Worm (Caenorhabditis elegans) whole organism, L4 larva: Measurements from ENCODE around the gene F09E10.5.

Experiments used
- D1046.2 ChIP-seq: fragments of 200-800 bp; sonication (Bioruptor generic); IDR thresholded peaks from 2 replicates; pipeline ENCODE4 v1.3.6; 2022; ENCODE audit warnings: missing genetic modification characterization, missing compliant biosample characterization
- ZK546.5 ChIP-seq, 2 experiments: sonication (generic microtip); optimal IDR thresholded peaks; 2 replicates each; lab custom pipeline; 2017; ENCODE audit warnings: missing biosample characterization in 2 of 2, missing genetic modification characterization in 2 of 2
- aha-1 ChIP-seq: fragments of 150-350 bp; peaks from one replicate; lab custom pipeline; 2014; ENCODE audit warnings: missing biosample characterization, missing genetic modification characterization
- ama-1 ChIP-seq: fragments of 150-350 bp; optimal IDR thresholded peaks from 2 replicates; lab custom pipeline; 2014; ENCODE audit warnings: inconsistent platforms, mixed read lengths
- ceh-32 ChIP-seq: sonication (generic microtip); optimal IDR thresholded peaks from 2 replicates; lab custom pipeline; 2016; ENCODE audit warnings: mild to moderate bottlenecking, missing genetic modification characterization, missing compliant biosample characterization; ENCODE audit not compliant: poor library complexity
- ceh-82 ChIP-seq: sonication (generic microtip); optimal IDR thresholded peaks from 2 replicates; lab custom pipeline; 2017; ENCODE audit warnings: missing biosample characterization, missing genetic modification characterization
- cey-2 ChIP-seq: sonication (generic microtip); optimal IDR thresholded peaks from 3 replicates; lab custom pipeline; 2017; ENCODE audit warnings: missing genetic modification characterization, mild to moderate bottlenecking, missing compliant biosample characterization, antibody characterized with exemption, borderline replicate concordance; ENCODE audit not compliant: insufficient read depth
- daf-12 ChIP-seq: fragments of 150-350 bp; optimal IDR thresholded peaks from 2 replicates; lab custom pipeline; 2014; ENCODE audit warnings: missing biosample characterization, missing genetic modification reagents, missing genetic modification characterization
- daf-16 ChIP-seq, 3 experiments: sonication (generic microtip); optimal IDR thresholded peaks; 2 replicates each; lab custom pipeline; 2016 to 2017; ENCODE audit warnings: missing genetic modification characterization in 3 of 3, missing genetic modification reagents in 3 of 3, mild to moderate bottlenecking in 2 of 3, missing compliant biosample characterization in 2 of 3, missing biosample characterization in 1 of 3, moderate library complexity in 1 of 3
- duxl-1 ChIP-seq: sonication (generic microtip); optimal IDR thresholded peaks from 2 replicates; lab custom pipeline; 2016; ENCODE audit warnings: mild to moderate bottlenecking, missing genetic modification characterization, moderate library complexity, missing compliant biosample characterization; ENCODE audit not compliant: poor library complexity
- dve-1 ChIP-seq: sonication (generic microtip); optimal IDR thresholded peaks from 2 replicates; lab custom pipeline; 2017; ENCODE audit warnings: antibody characterized with exemption, mild to moderate bottlenecking, missing genetic modification characterization, missing compliant biosample characterization; ENCODE audit not compliant: insufficient read depth
- gei-8 ChIP-seq: fragments of 200-800 bp; sonication (Bioruptor generic); optimal IDR thresholded peaks from 2 replicates; lab custom pipeline; 2018; ENCODE audit warnings: mild to moderate bottlenecking, missing genetic modification characterization, missing compliant biosample characterization
- hif-1 ChIP-seq, 2 experiments: sonication (generic microtip); optimal IDR thresholded peaks; 2 replicates each; lab custom pipeline; 2016 to 2017; ENCODE audit warnings: missing compliant biosample characterization in 2 of 2, missing genetic modification characterization in 2 of 2, missing genetic modification reagents in 2 of 2, missing genotype in 2 of 2, mild to moderate bottlenecking in 1 of 2
- hlh-11 ChIP-seq: fragments of 200-800 bp; sonication (Bioruptor generic); optimal IDR thresholded peaks from 2 replicates; lab custom pipeline; 2018; ENCODE audit warnings: mild to moderate bottlenecking, missing genetic modification characterization, missing compliant biosample characterization
- jun-1 ChIP-seq: fragments of 150-350 bp; optimal IDR thresholded peaks from 2 replicates; lab custom pipeline; 2014; ENCODE audit warnings: missing biosample characterization, missing genetic modification reagents, missing genetic modification characterization
- lin-13 ChIP-seq: fragments of 150-350 bp; optimal IDR thresholded peaks from 2 replicates; lab custom pipeline; 2014; ENCODE audit warnings: missing biosample characterization, missing genetic modification reagents, missing genetic modification characterization
- lin-29 ChIP-seq: fragments of 200-800 bp; sonication (Bioruptor generic); IDR thresholded peaks from 2 replicates; pipeline ENCODE4 v1.3.6; 2022; ENCODE audit warnings: missing genetic modification reagents, missing genetic modification characterization, missing compliant biosample characterization
- lin-38 ChIP-seq: fragments of 200-800 bp; sonication (Bioruptor generic); IDR thresholded peaks from 2 replicates; pipeline ENCODE4 v1.3.6; 2022; ENCODE audit warnings: missing genetic modification reagents, missing genetic modification characterization, missing compliant biosample characterization
- lsy-2 ChIP-seq, 2 experiments: fragments of 150-350 bp in 1 of 2; sonication (generic microtip) in 1 of 2; optimal IDR thresholded peaks; 2 replicates each; lab custom pipeline; 2014 to 2017; ENCODE audit warnings: missing biosample characterization in 2 of 2, missing genetic modification characterization in 2 of 2
- madf-9 ChIP-seq: fragments of 200-800 bp; sonication (Bioruptor generic); conservative IDR thresholded peaks from 2 replicates; pipeline ENCODE4 v1.3.6; 2022; ENCODE audit warnings: missing genetic modification reagents, missing genetic modification characterization, missing compliant biosample characterization
- mdl-1 ChIP-seq, 2 experiments: fragments of 150-350 bp in 1 of 2; sonication (generic microtip) in 1 of 2; optimal IDR thresholded peaks; 2 replicates each; lab custom pipeline; 2014 to 2017; ENCODE audit warnings: missing biosample characterization in 2 of 2, missing genetic modification characterization in 2 of 2
- mdt-29 ChIP-seq: fragments of 200-800 bp; sonication (Bioruptor generic); IDR thresholded peaks from 2 replicates; pipeline ENCODE4 v1.3.6; 2022; ENCODE audit warnings: missing genetic modification reagents, missing genetic modification characterization, missing compliant biosample characterization
- mes-2 ChIP-seq: sonication (generic microtip); optimal IDR thresholded peaks from 2 replicates; lab custom pipeline; 2016; ENCODE audit warnings: missing genotype, mild to moderate bottlenecking, missing genetic modification characterization, missing compliant biosample characterization; ENCODE audit not compliant: poor library complexity, severe bottlenecking
- mxl-3 ChIP-seq: fragments of 200-800 bp; sonication (Bioruptor generic); optimal IDR thresholded peaks from 2 replicates; lab custom pipeline; 2018; ENCODE audit warnings: mild to moderate bottlenecking, missing genetic modification characterization, missing compliant biosample characterization
- nhr-11 ChIP-seq: fragments of 150-350 bp; optimal IDR thresholded peaks from 2 replicates; lab custom pipeline; 2014; ENCODE audit warnings: missing biosample characterization, missing genetic modification characterization
- nhr-28 ChIP-seq: fragments of 150-350 bp; optimal IDR thresholded peaks from 2 replicates; lab custom pipeline; 2014; ENCODE audit warnings: missing biosample characterization, missing genetic modification characterization
- nhr-42 ChIP-seq: fragments of 200-800 bp; sonication (Bioruptor generic); IDR thresholded peaks from 2 replicates; pipeline ENCODE4 v1.3.6; 2022; ENCODE audit warnings: missing genetic modification characterization, missing compliant biosample characterization
- nhr-48 ChIP-seq: sonication (generic microtip); optimal IDR thresholded peaks from 2 replicates; lab custom pipeline; 2016; ENCODE audit warnings: mild to moderate bottlenecking, missing genetic modification characterization, missing compliant biosample characterization
- nhr-6 ChIP-seq: fragments of 150-350 bp; optimal IDR thresholded peaks from 2 replicates; lab custom pipeline; 2014; ENCODE audit warnings: missing biosample characterization, missing genetic modification characterization
- nhr-77 ChIP-seq: fragments of 150-350 bp; optimal IDR thresholded peaks from 2 replicates; lab custom pipeline; 2014; ENCODE audit warnings: missing biosample characterization, missing genetic modification characterization
- pha-4 ChIP-seq, 2 experiments: fragments of 150-350 bp in 1 of 2; fragments of 200-800 bp in 1 of 2; sonication (Bioruptor generic) in 1 of 2; IDR thresholded peaks in 1 of 2; optimal IDR thresholded peaks in 1 of 2; 2 replicates each; pipeline versions ENCODE4 v1.3.6 to Lab custom; 2014 to 2022; ENCODE audit warnings: missing genetic modification characterization in 2 of 2, missing genetic modification reagents in 2 of 2, missing biosample characterization in 1 of 2, missing compliant biosample characterization in 1 of 2
- php-3 ChIP-seq: fragments of 200-800 bp; sonication (Bioruptor generic); IDR thresholded peaks from 2 replicates; pipeline ENCODE4 v1.3.6; 2022; ENCODE audit warnings: missing genetic modification reagents, missing genetic modification characterization, missing compliant biosample characterization
- saeg-2 ChIP-seq: fragments of 200-800 bp; sonication (Bioruptor generic); IDR thresholded peaks from 2 replicates; pipeline ENCODE4 v1.3.6; 2022; ENCODE audit warnings: missing genetic modification reagents, missing genetic modification characterization, missing compliant biosample characterization
- set-16 ChIP-seq: fragments of 200-800 bp; sonication (Bioruptor generic); IDR thresholded peaks from 2 replicates; pipeline ENCODE4 v1.3.6; 2022; ENCODE audit warnings: missing genetic modification reagents, missing genetic modification characterization, missing compliant biosample characterization
- skn-1 ChIP-seq: fragments of 150-350 bp; optimal IDR thresholded peaks from 2 replicates; lab custom pipeline; 2014; ENCODE audit warnings: missing biosample characterization, missing genetic modification characterization
- spr-1 ChIP-seq: sonication (generic microtip); optimal IDR thresholded peaks from 2 replicates; lab custom pipeline; 2016; ENCODE audit warnings: mild to moderate bottlenecking, missing genetic modification characterization, missing compliant biosample characterization
- spr-3 ChIP-seq: fragments of 200-800 bp; sonication (Bioruptor generic); optimal IDR thresholded peaks from 2 replicates; lab custom pipeline; 2018; ENCODE audit warnings: mild to moderate bottlenecking, missing genetic modification characterization, missing compliant biosample characterization
- tra-1 ChIP-seq: fragments of 200-800 bp; sonication (Bioruptor generic); IDR thresholded peaks from 2 replicates; pipeline ENCODE4 v1.3.6; 2022; ENCODE audit warnings: missing genetic modification reagents, missing genetic modification characterization, missing compliant biosample characterization
- unc-39 ChIP-seq: sonication (generic microtip); optimal IDR thresholded peaks from 2 replicates; lab custom pipeline; 2017; ENCODE audit warnings: missing biosample characterization, missing genetic modification characterization
- unc-62 ChIP-seq, 3 experiments: fragments of 150-350 bp in 1 of 3; sonication (generic microtip); optimal IDR thresholded peaks in 2 of 3; peaks in 1 of 3; 1 replicate in 1 of 3; 2 replicates in 2 of 3; lab custom pipeline; 2014 to 2017; ENCODE audit warnings: missing biosample characterization in 3 of 3, missing genetic modification characterization in 3 of 3, missing genetic modification reagents in 3 of 3, missing genotype in 1 of 3
- vab-7 ChIP-seq: fragments of 200-800 bp; sonication (Bioruptor generic); IDR thresholded peaks from 2 replicates; pipeline ENCODE4 v1.3.6; 2022; ENCODE audit warnings: missing genetic modification reagents, missing genetic modification characterization, missing compliant biosample characterization
- ztf-7 ChIP-seq: fragments of 150-350 bp; optimal IDR thresholded peaks from 2 replicates; lab custom pipeline; 2014; ENCODE audit warnings: missing biosample characterization, missing genetic modification characterization

Gene F09E10.5

ce11 chrX:1512307-1512706 lies 18.2 kb upstream of the F09E10.5 start:
- no peak for TF ChIP-seq daf-12 (tag; lab: Kevin White, UChicago)
- no peak for TF ChIP-seq lin-13
- no peak for TF ChIP-seq ceh-82 (tag; lab: Kevin White, UChicago)
- TF ChIP-seq madf-9 = no peak
- no peak for TF ChIP-seq skn-1 (tag; lab: Kevin White, UChicago)
- TF ChIP-seq unc-62 (GFP tag; optimal IDR thresholded peaks at IDR 0.05 in 1 of 2; lab: Kevin White, UChicago) = no peak
- TF ChIP-seq unc-62 (tag; optimal IDR thresholded peaks at IDR 0.05; lab: Kevin White, UChicago) = no peak
- no peak for TF ChIP-seq gei-8 (GFP tag; lab: Kevin White, UChicago)
- TF ChIP-seq set-16 (GFP tag; lab: Robert Waterston, UW) = peak; percentile 80
- no peak for TF ChIP-seq ceh-32 (tag; lab: Kevin White, UChicago)
- no peak for TF ChIP-seq spr-1 (tag; lab: Kevin White, UChicago)
- no peak for TF ChIP-seq duxl-1 (tag; lab: Kevin White, UChicago)
- TF ChIP-seq nhr-28 (tag; lab: Kevin White, UChicago) = no peak
- TF ChIP-seq aha-1 = peak; percentile 48
- no peak for TF ChIP-seq ztf-7 (tag; lab: Kevin White, UChicago)
- no peak for TF ChIP-seq tra-1 (GFP tag; lab: Robert Waterston, UW)

- peak; percentile 90 for TF ChIP-seq set-16 (GFP tag; lab: Robert Waterston, UW)
Observed at ce11 chrX:1508910-1509309, 14.8 kb upstream of the F09E10.5 start.

ce11 chrX:1508507-1508906 lies 14.4 kb upstream of the F09E10.5 start:
- TF ChIP-seq vab-7 (peak; percentile 53; the same call in 1 of the 2 replicates), lin-38 (GFP tag; lab: Robert Waterston, UW) (0 out of 2 replicates have a peak, but pooled peaks have one; percentile 8)

ce11 chrX:1504529-1505080 lies 10.4 kb upstream of the F09E10.5 start:
- TF ChIP-seq mdt-29 (GFP tag; lab: Robert Waterston, UW) (peak; percentile 98), nhr-6 (peak; percentile 68), lsy-2 (tag; optimal IDR thresholded peaks at IDR 0.05; lab: Kevin White, UChicago) (peak; percentile 67 to 69), gei-8 (GFP tag; lab: Kevin White, UChicago) (peak; percentile 60), spr-3 (GFP tag; lab: Kevin White, UChicago) (peak; percentile 19), madf-9 (0 out of 2 replicates have a peak, but pooled peaks have one; percentile 12), aha-1 (peak; percentile 100), mxl-3 (GFP tag; lab: Kevin White, UChicago) (peak; percentile 60), lin-29 (0 out of 2 replicates have a peak, but pooled peaks have one; percentile 8), unc-39 (no peak), set-16 (GFP tag; lab: Robert Waterston, UW) (peak; percentile 59; the same call in 1 of the 2 replicates), hif-1 (tag; optimal IDR thresholded peaks at IDR 0.05; lab: Kevin White, UChicago) (peak; percentile 86 to 98), mdl-1 (tag; optimal IDR thresholded peaks at IDR 0.05; lab: Kevin White, UChicago) (peak; percentile 82 to 84), ZK546.5 (tag; optimal IDR thresholded peaks at IDR 0.05; lab: Kevin White, UChicago) (no peak), ama-1 (lab: Kevin White, UChicago) (peak; percentile 99), nhr-48 (peak; percentile 76), mes-2 (tag; lab: Kevin White, UChicago) (peak; percentile 32), cey-2 (tag; lab: Kevin White, UChicago) (peak; percentile 47), saeg-2 (GFP tag; lab: Robert Waterston, UW) (peak; percentile 41), D1046.2 (GFP tag; lab: Robert Waterston, UW) (no peak), php-3 (GFP tag; lab: Robert Waterston, UW) (peak; percentile 75), hlh-11 (tag; lab: Kevin White, UChicago) (peak; percentile 98), dve-1 (tag; lab: Kevin White, UChicago) (peak; percentile 96), nhr-42 (no peak), jun-1 (tag; lab: Kevin White, UChicago) (peak; percentile 74), nhr-77 (tag; lab: Kevin White, UChicago) (peak; percentile 27), nhr-11 (tag; lab: Kevin White, UChicago) (peak; percentile 97), pha-4 (GFP tag; IDR thresholded peaks at IDR 0.05; lab: Robert Waterston, UW) (peak; percentile 59; the same call in 1 of the 2 replicates), pha-4 (tag; optimal IDR thresholded peaks at IDR 0.05; lab: Kevin White, UChicago) (no peak), daf-16 (GFP tag; optimal IDR thresholded peaks at IDR 0.05; lab: Kevin White, UChicago) (peak; percentile 41 to 98), daf-16 (tag; optimal IDR thresholded peaks at IDR 0.05; lab: Kevin White, UChicago) (peak; percentile 100), nhr-28 (tag; lab: Kevin White, UChicago) (peak; percentile 97)
